Fruit fly (Drosophila melanogaster) whole organism, wandering third instar larva: ENCODE measurements around the gene Spt20.

Source experiments
- Abd-B ChIP-seq: fragments of >200 bp; optimal IDR thresholded peaks from 2 replicates; lab custom pipeline; 2017; ENCODE audit warnings: missing biosample characterization, missing genetic modification characterization
- CG32264 ChIP-seq: fragments of 200-800 bp; sonication (Bioruptor generic); optimal IDR thresholded peaks from 2 replicates; lab custom pipeline; 2016; ENCODE audit warnings: missing biosample characterization, missing genetic modification characterization
- CG9705 ChIP-seq: fragments of 200-800 bp; sonication (Bioruptor generic); optimal IDR thresholded peaks from 2 replicates; lab custom pipeline; 2018; ENCODE audit warnings: missing biosample characterization, mild to moderate bottlenecking, missing genetic modification characterization
- CrebA ChIP-seq: fragments of 200-800 bp; sonication (Bioruptor generic); optimal IDR thresholded peaks from 2 replicates; lab custom pipeline; 2016; ENCODE audit warnings: missing biosample characterization, mild to moderate bottlenecking, missing genetic modification characterization, borderline replicate concordance
- Dfd ChIP-seq: fragments of >200 bp; optimal IDR thresholded peaks from 2 replicates; lab custom pipeline; 2017; ENCODE audit warnings: missing biosample characterization, missing genetic modification characterization
- Dif ChIP-seq: fragments of 200-275, 200-300 bp; sonication (Bioruptor generic); optimal IDR thresholded peaks from 2 replicates; lab custom pipeline; 2018; ENCODE audit warnings: missing biosample characterization, missing genetic modification characterization; ENCODE audit not compliant: partially characterized antibody
- GATAd ChIP-seq: sonication (Bioruptor generic); optimal IDR thresholded peaks from 2 replicates; lab custom pipeline; 2016; ENCODE audit warnings: missing biosample characterization, missing genetic modification characterization
- HLH106 ChIP-seq: fragments of 200-800 bp; optimal IDR thresholded peaks from 3 replicates; lab custom pipeline; 2019; ENCODE audit warnings: missing biosample characterization, mild to moderate bottlenecking, missing genetic modification characterization, moderate library complexity
- Hnf4 ChIP-seq: fragments of 200-800 bp; sonication (Bioruptor generic); optimal IDR thresholded peaks from 2 replicates; lab custom pipeline; 2016; ENCODE audit warnings: missing biosample characterization, mild to moderate bottlenecking, missing genetic modification characterization
- Hr78 ChIP-seq: fragments of >200 bp; optimal IDR thresholded peaks from 2 replicates; lab custom pipeline; 2017; ENCODE audit warnings: missing biosample characterization, missing genetic modification characterization
- Hr83 ChIP-seq: fragments of 200-300 bp; sonication (Bioruptor generic); optimal IDR thresholded peaks from 2 replicates; lab custom pipeline; 2016; ENCODE audit warnings: missing biosample characterization, mild to moderate bottlenecking, missing genetic modification characterization, moderate library complexity; ENCODE audit not compliant: poor library complexity, severe bottlenecking
- Jra ChIP-seq: sonication (Bioruptor generic); optimal IDR thresholded peaks from 2 replicates; lab custom pipeline; 2016; ENCODE audit warnings: missing biosample characterization, missing genetic modification characterization
- Mio ChIP-seq: sonication (Bioruptor generic); optimal IDR thresholded peaks from 2 replicates; lab custom pipeline; 2016; ENCODE audit warnings: missing biosample characterization, missing genetic modification characterization
- Myc ChIP-seq: fragments of >200 bp; optimal IDR thresholded peaks from 2 replicates; lab custom pipeline; 2017
- N ChIP-seq: fragments of >200 bp; optimal IDR thresholded peaks from 2 replicates; lab custom pipeline; 2018; ENCODE audit warnings: missing biosample characterization, missing external identifiers, missing genetic modification characterization
- OdsH ChIP-seq: fragments of 200-800 bp; sonication (Bioruptor generic); optimal IDR thresholded peaks from 2 replicates; lab custom pipeline; 2016; ENCODE audit warnings: missing biosample characterization, mild to moderate bottlenecking, missing genetic modification characterization
- Rel ChIP-seq, 2 experiments: fragments of 200-800 bp; sonication (Bioruptor generic) in 1 of 2; optimal IDR thresholded peaks; 2 replicates in 1 of 2; 3 replicates in 1 of 2; lab custom pipeline; 2016 to 2019; ENCODE audit warnings: mild to moderate bottlenecking in 2 of 2, missing biosample characterization in 2 of 2, missing genetic modification characterization in 2 of 2, moderate library complexity in 1 of 2
- Sp1 ChIP-seq: fragments of 200-800 bp; sonication (Bioruptor generic); optimal IDR thresholded peaks from 3 replicates; lab custom pipeline; 2019; ENCODE audit warnings: missing biosample characterization, mild to moderate bottlenecking, missing genetic modification characterization, moderate library complexity
- Vsx2 ChIP-seq: fragments of 200-300, 225-300 bp; sonication (Bioruptor generic); optimal IDR thresholded peaks from 2 replicates; lab custom pipeline; 2018; ENCODE audit warnings: missing biosample characterization, missing genetic modification characterization; ENCODE audit not compliant: partially characterized antibody
- br ChIP-seq: fragments of 200-800 bp; sonication (Bioruptor generic); optimal IDR thresholded peaks from 2 replicates; lab custom pipeline; 2016; ENCODE audit warnings: missing biosample characterization, missing genetic modification characterization
- brk ChIP-seq: fragments of 200-800 bp; sonication (Bioruptor generic); optimal IDR thresholded peaks from 2 replicates; lab custom pipeline; 2016; ENCODE audit warnings: missing biosample characterization, mild to moderate bottlenecking, missing genetic modification characterization
- dl ChIP-seq, 2 experiments: fragments of 175-275, 200-275 bp in 1 of 2; fragments of 200-275 bp in 1 of 2; sonication (Bioruptor generic); optimal IDR thresholded peaks; lab custom pipeline; 2018; ENCODE audit warnings: mild to moderate bottlenecking in 2 of 2, missing biosample characterization in 2 of 2, missing genetic modification characterization in 2 of 2, moderate library complexity in 2 of 2; ENCODE audit not compliant: partially characterized antibody in 2 of 2, insufficient read depth in 1 of 2
- dmrt93B ChIP-seq: fragments of 200-800 bp; sonication (Bioruptor generic); optimal IDR thresholded peaks from 2 replicates; lab custom pipeline; 2018; ENCODE audit warnings: missing biosample characterization, mild to moderate bottlenecking, missing genetic modification characterization
- dsf ChIP-seq: sonication (Bioruptor generic); optimal IDR thresholded peaks from 2 replicates; lab custom pipeline; 2016; ENCODE audit warnings: missing biosample characterization, missing genetic modification characterization, borderline replicate concordance
- ey ChIP-seq: fragments of 200-800 bp; sonication (Bioruptor generic); optimal IDR thresholded peaks from 2 replicates; lab custom pipeline; 2016; ENCODE audit warnings: missing biosample characterization, missing genetic modification characterization
- foxo ChIP-seq, 2 experiments: fragments of 200-800 bp; sonication (Bioruptor generic); optimal IDR thresholded peaks; 2 replicates in 1 of 2; 3 replicates in 1 of 2; lab custom pipeline; 2016 to 2017; ENCODE audit warnings: missing biosample characterization in 2 of 2, missing genetic modification characterization in 2 of 2
- fru ChIP-seq: fragments of 200-800 bp; sonication (Bioruptor generic); optimal IDR thresholded peaks from 3 replicates; lab custom pipeline; 2016; ENCODE audit warnings: missing biosample characterization, mild to moderate bottlenecking, missing genetic modification characterization
- h ChIP-seq: fragments of 200-800 bp; sonication (Bioruptor generic); optimal IDR thresholded peaks from 3 replicates; lab custom pipeline; 2016; ENCODE audit warnings: missing biosample characterization, mild to moderate bottlenecking, missing genetic modification characterization
- jim ChIP-seq: fragments of 175-275, 200-325 bp; sonication (Bioruptor generic); optimal IDR thresholded peaks from 2 replicates; lab custom pipeline; 2016; ENCODE audit warnings: missing biosample characterization, mild to moderate bottlenecking, missing genetic modification characterization
- lola ChIP-seq: fragments of >200 bp; optimal IDR thresholded peaks from 2 replicates; lab custom pipeline; 2017; ENCODE audit warnings: missing biosample characterization, missing genetic modification characterization
- pan ChIP-seq: fragments of >200 bp; optimal IDR thresholded peaks from 2 replicates; lab custom pipeline; 2017
- psq ChIP-seq: fragments of 200-800 bp; sonication (Bioruptor generic); optimal IDR thresholded peaks from 3 replicates; lab custom pipeline; 2017; ENCODE audit warnings: missing biosample characterization, mild to moderate bottlenecking, missing genetic modification characterization, moderate library complexity
- rgr ChIP-seq: fragments of 200-800 bp; sonication (Bioruptor generic); optimal IDR thresholded peaks from 3 replicates; lab custom pipeline; 2016; ENCODE audit warnings: missing biosample characterization, mild to moderate bottlenecking, missing genetic modification characterization
- sage ChIP-seq: fragments of 200-800 bp; sonication (Bioruptor generic); optimal IDR thresholded peaks from 2 replicates; lab custom pipeline; 2016; ENCODE audit warnings: missing biosample characterization, mild to moderate bottlenecking, missing genetic modification characterization
- sv ChIP-seq: fragments of 200-800 bp; sonication (Bioruptor generic); optimal IDR thresholded peaks from 3 replicates; lab custom pipeline; 2016; ENCODE audit warnings: missing biosample characterization, missing genetic modification characterization
- tai ChIP-seq: sonication (Bioruptor generic); optimal IDR thresholded peaks from 2 replicates; lab custom pipeline; 2016; ENCODE audit warnings: missing biosample characterization, missing genetic modification characterization
- usp ChIP-seq: fragments of >200 bp; optimal IDR thresholded peaks from 2 replicates; lab custom pipeline; 2017; ENCODE audit warnings: missing biosample characterization, missing genetic modification characterization
- woc ChIP-seq: sonication (Bioruptor generic); optimal IDR thresholded peaks from 2 replicates; lab custom pipeline; 2016; ENCODE audit warnings: missing biosample characterization, mild to moderate bottlenecking, missing genetic modification characterization

The Spt20 gene

dm6 chr3L:13478339-13479203 is 23.9 kb upstream of the Spt20 start:
- TF ChIP-seq HLH106: peak; percentile 23
- no peak for TF ChIP-seq Hnf4
- TF ChIP-seq dmrt93B (GFP tag; lab: Kevin White, UChicago): no peak
- peak; percentile 32 for TF ChIP-seq ey (GFP tag; lab: Kevin White, UChicago)
- TF ChIP-seq Myc (lab: Kevin White, UChicago): no peak
- TF ChIP-seq Dfd (GFP tag; lab: Kevin White, UChicago): peak; percentile 32
- no peak for TF ChIP-seq sv (GFP tag; lab: Kevin White, UChicago)
- no peak for TF ChIP-seq Abd-B (GFP tag; lab: Kevin White, UChicago)
- no peak for TF ChIP-seq OdsH (GFP tag; lab: Kevin White, UChicago)
- TF ChIP-seq foxo (GFP tag; optimal IDR thresholded peaks at IDR 0.05; lab: Kevin White, UChicago): peak in 1 of 2 experiments; percentile 43
- peak; percentile 34 for TF ChIP-seq fru (GFP tag; lab: Kevin White, UChicago)
- no peak for TF ChIP-seq Hr78 (GFP tag; lab: Kevin White, UChicago)
- peak; percentile 10 for TF ChIP-seq rgr (GFP tag; lab: Kevin White, UChicago)
- peak; percentile 33 for TF ChIP-seq h

dm6 chr3L:13479204-13479600 is 23.3 kb upstream of the Spt20 start:
- no peak for TF ChIP-seq CrebA (GFP tag; lab: Kevin White, UChicago)
- TF ChIP-seq sage (GFP tag; lab: Kevin White, UChicago): no peak
- TF ChIP-seq psq (GFP tag; lab: Kevin White, UChicago): no peak
- TF ChIP-seq brk (GFP tag; lab: Kevin White, UChicago): no peak
- TF ChIP-seq lola (GFP tag; lab: Kevin White, UChicago): no peak
- TF ChIP-seq Hr83: no peak
- no peak for TF ChIP-seq jim (GFP tag; lab: Kevin White, UChicago)
- no peak for TF ChIP-seq Jra (GFP tag; lab: Kevin White, UChicago)
- no peak for TF ChIP-seq HLH106

dm6 chr3L:13479609-13480240 is 22.8 kb upstream of the Spt20 start:
- peak in 1 of 2 experiments; percentile 63 for TF ChIP-seq foxo (GFP tag; optimal IDR thresholded peaks at IDR 0.05; lab: Kevin White, UChicago)
- no peak for TF ChIP-seq Mio (GFP tag; lab: Kevin White, UChicago)
- TF ChIP-seq CrebA (GFP tag; lab: Kevin White, UChicago): no peak
- TF ChIP-seq br (GFP tag; lab: Kevin White, UChicago): peak; percentile 15
- TF ChIP-seq dl (GFP tag; optimal IDR thresholded peaks at IDR 0.05; lab: Kevin White, UChicago; ENCODE audit: insufficient read depth in 1 of 2, partially characterized antibody in 2 of 2): no peak
- no peak for TF ChIP-seq sv (GFP tag; lab: Kevin White, UChicago)
- TF ChIP-seq Sp1 (GFP tag; lab: Kevin White, UChicago): peak; percentile 28
- no peak for TF ChIP-seq Jra (GFP tag; lab: Kevin White, UChicago)
- no peak for TF ChIP-seq usp
- peak; percentile 58 for TF ChIP-seq fru (GFP tag; lab: Kevin White, UChicago)
- TF ChIP-seq OdsH (GFP tag; lab: Kevin White, UChicago): no peak
- TF ChIP-seq woc (GFP tag; lab: Kevin White, UChicago): peak; percentile 46
- no peak for TF ChIP-seq tai (GFP tag; lab: Kevin White, UChicago)
- no peak for TF ChIP-seq N
- peak; percentile 29 for TF ChIP-seq CG9705
- TF ChIP-seq sage (GFP tag; lab: Kevin White, UChicago): no peak
- peak; percentile 51 for TF ChIP-seq h
- peak; percentile 60 for TF ChIP-seq HLH106
- no peak for TF ChIP-seq Hr78 (GFP tag; lab: Kevin White, UChicago)
- no peak for TF ChIP-seq Rel (GFP tag; optimal IDR thresholded peaks at IDR 0.05; lab: Kevin White, UChicago)
- no peak for TF ChIP-seq Rel (tag; optimal IDR thresholded peaks at IDR 0.05; lab: Kevin White, UChicago)
- peak; percentile 39 for TF ChIP-seq ey (GFP tag; lab: Kevin White, UChicago)
- no peak for TF ChIP-seq Dif (GFP tag; lab: Kevin White, UChicago)
- TF ChIP-seq Hr83: no peak
- no peak for TF ChIP-seq Myc (lab: Kevin White, UChicago)
- TF ChIP-seq GATAd (GFP tag; lab: Kevin White, UChicago): no peak
- TF ChIP-seq pan (lab: Kevin White, UChicago): no peak
- no peak for TF ChIP-seq jim (GFP tag; lab: Kevin White, UChicago)
- TF ChIP-seq lola (GFP tag; lab: Kevin White, UChicago): no peak
- TF ChIP-seq Abd-B (GFP tag; lab: Kevin White, UChicago): no peak
- TF ChIP-seq Dfd (GFP tag; lab: Kevin White, UChicago): no peak
- no peak for TF ChIP-seq Vsx2 (GFP tag; lab: Kevin White, UChicago)
- peak; percentile 58 for TF ChIP-seq rgr (GFP tag; lab: Kevin White, UChicago)
- peak; percentile 35 for TF ChIP-seq Hnf4
- no peak for TF ChIP-seq CG32264 (GFP tag; lab: Kevin White, UChicago)
- peak; percentile 27 for TF ChIP-seq psq (GFP tag; lab: Kevin White, UChicago)
- no peak for TF ChIP-seq dsf
- peak; percentile 15 for TF ChIP-seq dmrt93B (GFP tag; lab: Kevin White, UChicago)
- TF ChIP-seq brk (GFP tag; lab: Kevin White, UChicago): peak; percentile 25
